Fruit fly (Drosophila melanogaster): ENCODE measurements around the gene CG42371.

CG42371 gene

dm6 chr2L:2177312-2177968 is 39.6 kb downstream of the CG42371 start (continued):
- TF ChIP-seq Chrac-16 (GFP tag; optimal IDR thresholded peaks at IDR 0.05) (no peak), crc (GFP tag; optimal IDR thresholded peaks at IDR 0.05) (no peak), CG13287 (GFP tag; IDR thresholded peaks at IDR 0.05; ENCODE audit: partially characterized antibody) (no peak), HHEX (GFP tag; optimal IDR thresholded peaks at IDR 0.05) (peak; percentile 44), chinmo (GFP tag; IDR thresholded peaks at IDR 0.05; ENCODE audit: partially characterized antibody) (no peak), Antp (GFP tag; optimal IDR thresholded peaks at IDR 0.05) (peak; percentile 53), Hr3 (GFP tag; optimal IDR thresholded peaks at IDR 0.05) (no peak), CG3163 (GFP tag; optimal IDR thresholded peaks at IDR 0.05) (no peak), trh (GFP tag; optimal IDR thresholded peaks at IDR 0.05) (no peak), CG10209 (GFP tag; optimal IDR thresholded peaks at IDR 0.05) (peak; percentile 41), slou (GFP tag; optimal IDR thresholded peaks at IDR 0.05) (peak; percentile 30), CG5245 (GFP tag; optimal IDR thresholded peaks at IDR 0.05) (no peak), CG15011 (GFP tag; optimal IDR thresholded peaks at IDR 0.05) (no peak), Aef1 (GFP tag; IDR thresholded peaks at IDR 0.05) (0 out of 3 replicates have a peak, but pooled peaks have one; percentile 15), salm (tag; optimal IDR thresholded peaks at IDR 0.05) (no peak), jumu (GFP tag; optimal IDR thresholded peaks at IDR 0.05) (peak; percentile 27), usp (GFP tag; optimal IDR thresholded peaks at IDR 0.05) (no peak), ac (GFP tag; optimal IDR thresholded peaks at IDR 0.05) (no peak), Mrtf (GFP tag; IDR thresholded peaks at IDR 0.05) (peak; percentile 51; the same call in 1 of the 3 replicates), CG31365 (tag; optimal IDR thresholded peaks at IDR 0.05) (no peak), CG1233 (GFP tag; optimal IDR thresholded peaks at IDR 0.05) (no peak), CG7745 (tag; optimal IDR thresholded peaks at IDR 0.05) (no peak), chn (GFP tag; optimal IDR thresholded peaks at IDR 0.05) (no peak), luna (GFP tag; optimal IDR thresholded peaks at IDR 0.05) (no peak), CG2889 (GFP tag; IDR thresholded peaks at IDR 0.05) (no peak), bbx (GFP tag; IDR thresholded peaks at IDR 0.05; ENCODE audit: partially characterized antibody) (no peak), B-H2 (GFP tag; optimal IDR thresholded peaks at IDR 0.05) (no peak), CG11456 (GFP tag; IDR thresholded peaks at IDR 0.05) (0 out of 3 replicates have a peak, but pooled peaks have one; percentile 60), sd (tag; optimal IDR thresholded peaks at IDR 0.05) (no peak), Opbp (GFP tag; IDR thresholded peaks at IDR 0.05; ENCODE audit: partially characterized antibody) (no peak), maf-S (GFP tag; optimal IDR thresholded peaks at IDR 0.05) (no peak), bowl (GFP tag; IDR thresholded peaks at IDR 0.05) (no peak), CG31441 (GFP tag; IDR thresholded peaks at IDR 0.05) (0 out of 2 replicates have a peak, but pooled peaks have one; percentile 33), CG6683 (GFP tag; optimal IDR thresholded peaks at IDR 0.05) (no peak), danr (GFP tag; IDR thresholded peaks at IDR 0.05) (no peak), CG4617 (GFP tag; optimal IDR thresholded peaks at IDR 0.05; ENCODE audit: borderline replicate concordance) (peak; percentile 8), peb (GFP tag; IDR thresholded peaks at IDR 0.05) (0 out of 2 replicates have a peak, but pooled peaks have one; percentile 27), CG8765 (GFP tag; IDR thresholded peaks at IDR 0.05) (no peak), org-1 (GFP tag; optimal IDR thresholded peaks at IDR 0.05) (no peak), CG6765 (GFP tag; optimal IDR thresholded peaks at IDR 0.05) (no peak), CG2129 (GFP tag; IDR thresholded peaks at IDR 0.05; ENCODE audit: partially characterized antibody) (no peak), Dfd (GFP tag; optimal IDR thresholded peaks at IDR 0.05) (no peak), dmrt99B (tag; optimal IDR thresholded peaks at IDR 0.05) (peak; percentile 34), tap (tag; optimal IDR thresholded peaks at IDR 0.05) (peak; percentile 2), CG32767 (GFP tag; IDR thresholded peaks at IDR 0.05) (0 out of 2 replicates have a peak, but pooled peaks have one; percentile 20), amos (GFP tag; IDR thresholded peaks at IDR 0.05; ENCODE audit: partially characterized antibody) (no peak), CG32772 (GFP tag; IDR thresholded peaks at IDR 0.05) (peak; percentile 27; the same call in 1 of the 2 replicates), Hr78 (GFP tag; optimal IDR thresholded peaks at IDR 0.05) (no peak), dpn (GFP tag; optimal IDR thresholded peaks at IDR 0.05) (peak; percentile 30 to 42), seq (GFP tag; IDR thresholded peaks at IDR 0.05) (no peak)

Measured in whole organism, embryonic.